Worm (Caenorhabditis elegans) whole organism, L3 larva: ENCODE results near the gene C55A1.4.
"Not testable (repeated sequence)": the region's sequence is repeated elsewhere in the genome, so short reads cannot be mapped to it uniquely, and the experiment has no call there.

ENCODE experiments used
- aly-2 ChIP-seq: fragments of 150-350 bp; optimal IDR thresholded peaks from 2 replicates; lab custom pipeline; 2014; ENCODE audit warnings: missing biosample characterization, missing genetic modification characterization
- ceh-28 ChIP-seq: fragments of 150-350 bp; optimal IDR thresholded peaks from 2 replicates; lab custom pipeline; 2014; ENCODE audit warnings: missing biosample characterization, missing genetic modification reagents, missing genetic modification characterization
- ceh-82 ChIP-seq: fragments of 150-350 bp; optimal IDR thresholded peaks from 2 replicates; lab custom pipeline; 2014; ENCODE audit warnings: missing biosample characterization, missing genetic modification characterization
- eor-1 ChIP-seq, 2 experiments: fragments of 150-350 bp; optimal IDR thresholded peaks; 2 replicates each; lab custom pipeline; 2014 to 2018; ENCODE audit warnings: missing biosample characterization in 2 of 2, missing genetic modification characterization in 2 of 2
- fkh-10 ChIP-seq: sonication (generic microtip); optimal IDR thresholded peaks from 2 replicates; lab custom pipeline; 2017; ENCODE audit warnings: missing biosample characterization, missing genetic modification reagents, missing genetic modification characterization
- nhr-28 ChIP-seq: fragments of 150-350 bp; optimal IDR thresholded peaks from 2 replicates; lab custom pipeline; 2014; ENCODE audit warnings: missing biosample characterization, missing genetic modification characterization
- nhr-43 ChIP-seq: sonication (generic microtip); optimal IDR thresholded peaks from 2 replicates; lab custom pipeline; 2016; ENCODE audit warnings: mild to moderate bottlenecking, missing genetic modification characterization, missing compliant biosample characterization; ENCODE audit not compliant: poor library complexity, severe bottlenecking
- nhr-67 ChIP-seq: fragments of 150-350 bp; optimal IDR thresholded peaks from 2 replicates; lab custom pipeline; 2014; ENCODE audit warnings: missing biosample characterization, missing genetic modification characterization
- pqm-1 ChIP-seq: fragments of 150-350 bp; optimal IDR thresholded peaks from 2 replicates; lab custom pipeline; 2017; ENCODE audit warnings: missing biosample characterization, missing genetic modification characterization, inconsistent platforms
- sea-2 ChIP-seq: fragments of 150-350 bp; sonication (generic microtip); optimal IDR thresholded peaks from 4 replicates; lab custom pipeline; 2014; ENCODE audit warnings: missing biosample characterization, missing genetic modification reagents, missing genetic modification characterization
- skn-1 ChIP-seq: fragments of 150-350 bp; optimal IDR thresholded peaks from 2 replicates; lab custom pipeline; 2014; ENCODE audit warnings: missing biosample characterization, missing genetic modification characterization
- snpc-4 ChIP-seq: fragments of 150-350 bp; optimal IDR thresholded peaks from 2 replicates; lab custom pipeline; 2014; ENCODE audit warnings: missing biosample characterization, missing genetic modification characterization
- unc-39 ChIP-seq: sonication (generic microtip); optimal IDR thresholded peaks from 4 replicates; lab custom pipeline; 2017; ENCODE audit warnings: missing biosample characterization, missing genetic modification characterization
- unc-62 ChIP-seq: fragments of 150-350 bp; sonication (generic microtip); optimal IDR thresholded peaks from 4 replicates; lab custom pipeline; 2014; ENCODE audit warnings: missing biosample characterization, missing genetic modification reagents, missing genetic modification characterization
- zag-1 ChIP-seq: fragments of 150-350 bp; optimal IDR thresholded peaks from 2 replicates; lab custom pipeline; 2014; ENCODE audit warnings: missing biosample characterization, missing genetic modification characterization
- ztf-4 ChIP-seq: fragments of 150-350 bp; optimal IDR thresholded peaks from 2 replicates; lab custom pipeline; 2014; ENCODE audit warnings: missing biosample characterization, missing genetic modification characterization

C55A1.4 gene

DNA sequence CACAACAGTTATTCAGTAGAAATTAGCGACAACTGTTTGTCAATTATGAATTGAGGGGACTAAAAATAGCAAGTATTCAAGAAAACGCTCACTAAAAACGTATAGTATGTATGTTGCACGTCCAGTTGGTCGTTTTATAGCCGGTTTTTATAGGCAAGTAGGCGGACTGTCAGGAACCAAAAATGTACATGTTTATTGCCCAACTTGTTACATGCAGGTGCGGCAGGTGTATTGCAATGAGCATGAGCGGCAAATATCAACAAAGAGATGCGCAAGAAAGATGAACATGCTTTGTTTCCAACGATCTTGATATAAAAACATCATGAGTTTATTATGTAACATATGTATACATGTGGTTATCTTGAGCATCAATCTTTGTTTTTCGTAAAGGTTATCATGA, 43.3 kb downstream of the C55A1.4 start, which contains the start of gene B0391.14:
B0391.14 (minus strand) TSS at position 101 of the 400 bp plus-strand sequence.
- TF ChIP-seq snpc-4; ztf-4 (tag; lab: Kevin White, UChicago); eor-1 (tag; optimal IDR thresholded peaks at IDR 0.05; lab: Kevin White, UChicago): not testable (repeated sequence)

DNA sequence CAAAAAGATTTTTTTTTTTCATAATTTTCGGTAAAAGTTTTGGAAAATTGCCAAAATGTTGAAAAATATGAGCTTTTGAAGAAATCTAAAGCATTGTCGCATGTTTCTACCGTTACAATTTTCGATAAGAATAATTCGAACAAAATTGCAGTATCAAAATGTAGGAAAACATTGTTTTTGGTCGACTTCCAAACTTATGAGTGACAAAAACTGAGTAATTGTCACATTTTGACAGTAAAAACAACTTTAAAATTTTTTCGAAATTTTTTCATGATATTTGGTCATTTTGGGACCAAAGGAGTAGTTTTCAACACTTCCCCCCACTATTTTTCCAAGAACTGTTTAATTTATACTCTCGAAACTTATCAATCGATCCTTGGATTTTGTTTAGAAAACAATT, 48.5 kb downstream of the C55A1.4 start, which contains the start of gene fbxa-139:
fbxa-139 (minus strand) TSS at position 101 of the 400 bp plus-strand sequence.
- TF ChIP-seq ceh-28 (tag; lab: Kevin White, UChicago) (no peak), sea-2 (no peak), nhr-28 (tag; lab: Kevin White, UChicago) (no peak), unc-62 (GFP tag; lab: Kevin White, UChicago) (no peak), nhr-67 (tag; lab: Kevin White, UChicago) (no peak), skn-1 (tag; lab: Kevin White, UChicago) (no peak), unc-39 (tag; lab: Kevin White, UChicago) (no peak), fkh-10 (GFP tag; lab: Kevin White, UChicago) (no peak), nhr-43 (tag; lab: Kevin White, UChicago) (no peak), snpc-4 (no peak), eor-1 (tag; optimal IDR thresholded peaks at IDR 0.05; lab: Kevin White, UChicago) (no peak), zag-1 (tag; lab: Kevin White, UChicago) (no peak), pqm-1 (tag; lab: Kevin White, UChicago) (no peak), aly-2 (tag; lab: Kevin White, UChicago) (no peak), ceh-82 (tag; lab: Kevin White, UChicago) (no peak)
